Worm (Caenorhabditis elegans) whole organism, early embryonic: ENCODE measurements around the gene nspc-17.

Experiments
- ama-1 ChIP-seq: fragments of 150-350 bp; optimal IDR thresholded peaks from 2 replicates; lab custom pipeline; 2014
- ceh-36 ChIP-seq: sonication (generic microtip); optimal IDR thresholded peaks from 2 replicates; lab custom pipeline; 2016; ENCODE audit warnings: missing genetic modification characterization, inconsistent platforms, missing compliant biosample characterization
- sea-1 ChIP-seq: fragments of 200-800 bp; sonication (Bioruptor generic); conservative IDR thresholded peaks from 2 replicates; pipeline ENCODE4 v1.3.6; 2022; ENCODE audit warnings: missing genetic modification characterization, missing compliant biosample characterization
- tbx-37 ChIP-seq: fragments of 200-800 bp; sonication (Bioruptor generic); conservative IDR thresholded peaks from 2 replicates; pipeline ENCODE4 v1.3.6; 2022; ENCODE audit warnings: missing genetic modification reagents, missing genetic modification characterization, missing compliant biosample characterization

DNA sequence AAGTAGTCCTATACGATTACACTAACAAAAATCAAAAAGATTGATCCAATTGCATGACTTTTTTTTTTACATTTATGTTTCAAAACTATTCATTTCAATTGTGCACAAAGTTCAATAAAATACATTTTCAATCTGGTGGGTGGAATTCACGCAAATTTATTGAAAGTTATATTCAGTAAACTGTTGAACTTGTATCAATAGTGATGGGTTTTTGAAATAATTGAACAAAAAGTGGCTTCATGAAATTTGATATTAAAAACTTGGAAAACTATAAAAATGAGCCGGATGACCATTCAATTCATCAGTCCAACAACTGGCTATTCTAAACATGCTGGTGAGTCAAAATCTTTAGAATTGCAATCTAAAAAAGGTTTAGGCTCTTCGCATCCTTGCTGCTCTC is 1.7 kb downstream of the nspc-17 start, which contains the start of gene nspc-16:
- TF ChIP-seq tbx-37 (GFP tag; lab: Robert Waterston, UW): no peak
- TF ChIP-seq ama-1 (lab: Kevin White, UChicago): no peak
- no peak for TF ChIP-seq ceh-36 (tag; lab: Kevin White, UChicago)
- no peak for TF ChIP-seq sea-1 (GFP tag; lab: Robert Waterston, UW)
